Fruit fly (Drosophila melanogaster): ENCODE measurements around the gene CG34299.
A peak's percentile ranks its signal among the peaks of the same experiment; 100 is the strongest.

Gene CG34299

dm6 chr3R:30235253-30235652, 14.1 kb upstream of the CG34299 start (continued):
- TF ChIP-seq dan (GFP tag; IDR thresholded peaks at IDR 0.05) (no peak), wor (GFP tag; IDR thresholded peaks at IDR 0.05) (no peak), Dbx (GFP tag; IDR thresholded peaks at IDR 0.05) (0 out of 3 replicates have a peak, but pooled peaks have one; percentile 49), Mrtf (GFP tag; IDR thresholded peaks at IDR 0.05) (no peak), H15 (GFP tag; IDR thresholded peaks at IDR 0.05) (no peak), jing (GFP tag; optimal IDR thresholded peaks at IDR 0.05) (no peak), CG13894 (tag; optimal IDR thresholded peaks at IDR 0.05) (no peak), CG15073 (GFP tag; optimal IDR thresholded peaks at IDR 0.05) (no peak), CG2120 (GFP tag; optimal IDR thresholded peaks at IDR 0.05) (peak; percentile 37), Dll (GFP tag; IDR thresholded peaks at IDR 0.05; ENCODE audit: partially characterized antibody) (no peak), CG42726 (GFP tag; IDR thresholded peaks at IDR 0.05; ENCODE audit: partially characterized antibody) (no peak), lab (GFP tag; optimal IDR thresholded peaks at IDR 0.05) (peak; percentile 41), TFAM (GFP tag; optimal IDR thresholded peaks at IDR 0.05) (no peak), nmo (GFP tag; optimal IDR thresholded peaks at IDR 0.05) (peak; percentile 21), chm (GFP tag; IDR thresholded peaks at IDR 0.05) (no peak), shn (GFP tag; optimal IDR thresholded peaks at IDR 0.05) (no peak), zfh1 (GFP tag; IDR thresholded peaks at IDR 0.05) (0 out of 3 replicates have a peak, but pooled peaks have one; percentile 24), CG4282 (GFP tag; optimal IDR thresholded peaks at IDR 0.05) (no peak), tgo (GFP tag; IDR thresholded peaks at IDR 0.05) (peak; percentile 37; the same call in 1 of the 3 replicates), CTCF (GFP tag; optimal IDR thresholded peaks at IDR 0.05) (no peak), CG13624 (GFP tag; optimal IDR thresholded peaks at IDR 0.05) (no peak), Six4 (GFP tag; optimal IDR thresholded peaks at IDR 0.05) (no peak), CoRest (tag; optimal IDR thresholded peaks at IDR 0.05) (peak; percentile 51), CG1647 (GFP tag; optimal IDR thresholded peaks at IDR 0.05) (no peak), her (GFP tag; optimal IDR thresholded peaks at IDR 0.05) (no peak), CG18262 (tag; optimal IDR thresholded peaks at IDR 0.05) (peak; percentile 44), sisA (GFP tag; IDR thresholded peaks at IDR 0.05) (peak; percentile 39; the same call in 1 of the 2 replicates), wdn (GFP tag; IDR thresholded peaks at IDR 0.05) (no peak), HLH4C (GFP tag; IDR thresholded peaks at IDR 0.05; ENCODE audit: partially characterized antibody) (no peak), CG31441 (GFP tag; IDR thresholded peaks at IDR 0.05) (no peak), Dip2 (GFP tag; IDR thresholded peaks at IDR 0.05) (no peak), CG6175 (GFP tag; IDR thresholded peaks at IDR 0.05) (no peak), sens (GFP tag) (peak; percentile 84), ewg (GFP tag; optimal IDR thresholded peaks at IDR 0.05) (no peak), D19B (GFP tag; optimal IDR thresholded peaks at IDR 0.05) (no peak), CG10267 (tag; optimal IDR thresholded peaks at IDR 0.05) (peak; percentile 6), sna (GFP tag; IDR thresholded peaks at IDR 0.05; ENCODE audit: partially characterized antibody) (no peak), fru (optimal IDR thresholded peaks at IDR 0.05) (no peak), CG7928 (GFP tag; optimal IDR thresholded peaks at IDR 0.05) (no peak), sima (GFP tag; optimal IDR thresholded peaks at IDR 0.05) (no peak), CG7745 (tag; optimal IDR thresholded peaks at IDR 0.05) (no peak), CG10959 (GFP tag; IDR thresholded peaks at IDR 0.05) (no peak), mld (GFP tag; IDR thresholded peaks at IDR 0.05; ENCODE audit: partially characterized antibody) (no peak), cato (GFP tag; optimal IDR thresholded peaks at IDR 0.05; ENCODE audit: borderline replicate concordance) (no peak), CG1792 (GFP tag; optimal IDR thresholded peaks at IDR 0.05) (no peak), CG11695 (GFP tag; IDR thresholded peaks at IDR 0.05) (0 out of 3 replicates have a peak, but pooled peaks have one; percentile 36), CG12391 (tag; optimal IDR thresholded peaks at IDR 0.05) (peak; percentile 39), Chrac-16 (GFP tag; optimal IDR thresholded peaks at IDR 0.05) (no peak), Hr78 (GFP tag; optimal IDR thresholded peaks at IDR 0.05) (no peak), CG8089 (GFP tag; optimal IDR thresholded peaks at IDR 0.05) (no peak), gcm2 (GFP tag; optimal IDR thresholded peaks at IDR 0.05) (no peak), fd64A (GFP tag; optimal IDR thresholded peaks at IDR 0.05) (no peak), Oli (tag; optimal IDR thresholded peaks at IDR 0.05) (peak; percentile 27)

Measured in whole organism, embryonic.